Worm (Caenorhabditis elegans): ENCODE data around the gene K03H9.3.

ce11 chrII:6380866-6381265 is 42.0 kb upstream of the K03H9.3 start, which contains the start of gene F58F12.12:
- TF ChIP-seq elt-3 (tag; optimal IDR thresholded peaks at IDR 0.05): no peak
- no peak for TF ChIP-seq lin-39 (tag; optimal IDR thresholded peaks at IDR 0.05)

Data from whole organism, L2 larva.